Worm (Caenorhabditis elegans): ENCODE measurements around the gene Y42H9AR.4.

Gene Y42H9AR.4

DNA sequence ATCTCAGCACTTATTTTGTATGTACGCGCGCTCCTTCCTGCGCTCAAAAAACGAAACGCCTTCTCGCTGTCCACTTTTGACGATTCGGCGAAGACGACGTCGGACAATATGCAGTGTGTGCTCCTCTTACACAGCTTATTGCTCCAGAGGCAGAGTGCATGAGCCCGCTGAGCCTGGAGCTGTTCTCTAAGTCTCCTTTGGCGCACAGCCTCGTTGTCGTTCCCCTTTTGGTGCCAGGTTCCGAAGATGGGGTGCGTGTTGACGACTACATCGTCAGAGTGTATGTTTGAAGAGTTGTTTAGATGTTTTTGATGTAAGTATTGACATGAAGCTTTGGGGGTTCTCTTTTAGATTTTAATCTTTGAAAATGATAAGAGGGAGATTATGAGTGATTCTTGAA lies 41.7 kb downstream of the Y42H9AR.4 start:
- TF ChIP-seq lin-39 (tag; optimal IDR thresholded peaks at IDR 0.05) = peak; percentile 79
- peak; percentile 46 for TF ChIP-seq elt-1 (tag; optimal IDR thresholded peaks at IDR 0.05)
- TF ChIP-seq nfya-1 (tag; optimal IDR thresholded peaks at IDR 0.05; ENCODE audit: insufficient read depth) = peak; percentile 19
- TF ChIP-seq fos-1 (tag; optimal IDR thresholded peaks at IDR 0.05) = no peak
- peak; percentile 27 for TF ChIP-seq unc-62 (GFP tag; optimal IDR thresholded peaks at IDR 0.05)

DNA sequence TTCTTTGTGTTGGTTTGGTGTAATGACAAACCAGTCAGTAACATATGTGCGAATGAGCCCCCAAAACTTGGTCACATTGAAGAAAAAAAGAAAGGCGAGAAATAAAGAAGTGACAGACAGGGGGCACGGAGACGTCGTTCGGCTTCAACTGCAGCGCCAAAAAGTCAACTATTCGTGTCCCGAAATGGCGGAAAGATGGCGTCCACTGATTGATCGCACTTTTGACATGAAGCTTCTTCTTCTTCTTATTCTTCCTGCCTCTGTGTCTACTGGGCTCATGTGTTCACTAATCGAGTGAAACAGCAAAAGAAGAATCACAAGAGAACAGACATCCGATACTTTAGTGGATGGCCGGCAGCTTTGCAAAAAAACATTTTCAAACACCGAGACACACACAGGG lies 42.9 kb downstream of the Y42H9AR.4 start:
- peak; percentile 91 for TF ChIP-seq elt-1 (tag; optimal IDR thresholded peaks at IDR 0.05)
- no peak for TF ChIP-seq nhr-23 (tag; optimal IDR thresholded peaks at IDR 0.05)
- TF ChIP-seq pqm-1 (tag; optimal IDR thresholded peaks at IDR 0.05) = no peak
- no peak for TF ChIP-seq egl-27 (tag; optimal IDR thresholded peaks at IDR 0.05)
- TF ChIP-seq nhr-12 (tag; optimal IDR thresholded peaks at IDR 0.05) = no peak
- no peak for TF ChIP-seq skn-1 (tag; optimal IDR thresholded peaks at IDR 0.05)
- TF ChIP-seq mml-1 (tag; optimal IDR thresholded peaks at IDR 0.05) = no peak
- TF ChIP-seq nhr-76 (tag; optimal IDR thresholded peaks at IDR 0.05) = no peak
- no peak for TF ChIP-seq lsy-12 (tag; optimal IDR thresholded peaks at IDR 0.05)
- no peak for TF ChIP-seq ceh-9 (tag; optimal IDR thresholded peaks at IDR 0.05)
- no peak for TF ChIP-seq daf-12 (tag; optimal IDR thresholded peaks at IDR 0.05)
- peak; percentile 84 for TF ChIP-seq lin-39 (tag; optimal IDR thresholded peaks at IDR 0.05)
- TF ChIP-seq ZK546.5 (tag; optimal IDR thresholded peaks at IDR 0.05) = no peak
- no peak for TF ChIP-seq ceh-28 (tag; optimal IDR thresholded peaks at IDR 0.05)
- no peak for TF ChIP-seq unc-39 (tag; optimal IDR thresholded peaks at IDR 0.05)
- TF ChIP-seq nfya-1 (tag; optimal IDR thresholded peaks at IDR 0.05; ENCODE audit: insufficient read depth) = peak; percentile 47
- TF ChIP-seq R02D3.7 (tag; optimal IDR thresholded peaks at IDR 0.05) = no peak
- no peak for TF ChIP-seq aly-2 (tag; optimal IDR thresholded peaks at IDR 0.05)
- TF ChIP-seq lin-15B (tag; optimal IDR thresholded peaks at IDR 0.05) = no peak
- no peak for TF ChIP-seq eor-1 (tag; optimal IDR thresholded peaks at IDR 0.05)
- no peak for TF ChIP-seq tbx-2 (tag; optimal IDR thresholded peaks at IDR 0.05)
- no peak for TF ChIP-seq nhr-11 (tag; optimal IDR thresholded peaks at IDR 0.05)
- no peak for TF ChIP-seq elt-3 (tag; optimal IDR thresholded peaks at IDR 0.05)
- no peak for TF ChIP-seq ceh-82 (tag; optimal IDR thresholded peaks at IDR 0.05)
- TF ChIP-seq nhr-25 (tag; optimal IDR thresholded peaks at IDR 0.05) = no peak
- peak; percentile 6 for TF ChIP-seq hmg-11 (tag; optimal IDR thresholded peaks at IDR 0.05)
- TF ChIP-seq sea-2 (GFP tag; optimal IDR thresholded peaks at IDR 0.05) = no peak
- TF ChIP-seq zag-1 (tag; optimal IDR thresholded peaks at IDR 0.05) = no peak
- TF ChIP-seq unc-62 (GFP tag; optimal IDR thresholded peaks at IDR 0.05) = peak; percentile 82

DNA sequence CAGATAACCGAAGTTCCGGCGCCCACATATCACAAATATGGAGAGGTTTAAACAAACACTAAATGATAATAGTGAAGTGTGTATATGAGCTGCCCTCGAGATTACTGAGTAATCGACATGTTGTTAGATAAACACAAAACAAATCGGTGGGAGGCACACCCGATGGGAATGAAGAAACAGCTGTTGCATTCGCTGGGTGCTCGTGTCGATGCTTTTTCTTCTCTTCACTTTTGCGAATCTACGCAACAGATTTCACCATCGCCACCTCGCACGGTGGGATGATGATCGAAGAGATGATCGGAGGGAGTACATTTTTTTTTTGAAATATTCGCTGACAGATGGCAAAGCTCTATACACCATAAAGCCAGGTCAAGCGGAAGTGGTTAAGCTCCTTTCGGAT lies 43.7 kb downstream of the Y42H9AR.4 start:
- TF ChIP-seq nhr-23 (tag; optimal IDR thresholded peaks at IDR 0.05) (no peak), lsy-12 (tag; optimal IDR thresholded peaks at IDR 0.05) (no peak), nhr-12 (tag; optimal IDR thresholded peaks at IDR 0.05) (no peak), tbx-2 (tag; optimal IDR thresholded peaks at IDR 0.05) (no peak), nhr-76 (tag; optimal IDR thresholded peaks at IDR 0.05) (no peak), mdl-1 (tag; optimal IDR thresholded peaks at IDR 0.05) (no peak), zag-1 (tag; optimal IDR thresholded peaks at IDR 0.05) (no peak), elt-2 (tag; optimal IDR thresholded peaks at IDR 0.05) (no peak), hmg-11 (tag; optimal IDR thresholded peaks at IDR 0.05) (no peak), ztf-11 (tag; optimal IDR thresholded peaks at IDR 0.05) (no peak), fkh-10 (GFP tag; optimal IDR thresholded peaks at IDR 0.05) (no peak), pha-4 (tag; optimal IDR thresholded peaks at IDR 0.05) (no peak), eor-1 (tag; optimal IDR thresholded peaks at IDR 0.05) (no peak), lin-39 (tag; optimal IDR thresholded peaks at IDR 0.05) (no peak), skn-1 (tag; optimal IDR thresholded peaks at IDR 0.05) (no peak), nhr-237 (tag; optimal IDR thresholded peaks at IDR 0.05) (no peak), jun-1 (tag; optimal IDR thresholded peaks at IDR 0.05) (no peak)

DNA sequence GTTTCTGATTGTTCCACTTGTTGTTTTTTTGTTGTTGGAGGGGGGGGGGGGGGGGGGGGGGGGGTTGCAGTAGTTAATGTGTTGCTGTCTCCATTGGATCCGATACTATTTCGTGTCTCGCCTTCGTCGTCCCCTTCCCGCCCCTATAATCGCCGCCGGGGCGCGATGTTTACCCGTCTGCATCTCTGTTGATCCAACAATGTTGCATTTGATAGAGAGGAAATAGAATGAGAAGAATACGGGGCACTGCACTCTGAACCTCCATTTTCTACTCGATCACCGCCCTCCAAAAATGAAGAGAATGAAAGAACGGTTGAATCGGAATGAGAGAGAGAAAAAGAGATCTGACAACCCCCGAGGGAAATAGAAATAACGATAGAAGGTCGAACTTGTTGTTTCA lies 44.3 kb downstream of the Y42H9AR.4 start:
- TF ChIP-seq unc-39 (tag; optimal IDR thresholded peaks at IDR 0.05) (no peak), nhr-67 (tag; optimal IDR thresholded peaks at IDR 0.05) (no peak), nhr-23 (tag; optimal IDR thresholded peaks at IDR 0.05) (peak; percentile 64), nhr-11 (tag; optimal IDR thresholded peaks at IDR 0.05) (no peak), nhr-43 (tag; optimal IDR thresholded peaks at IDR 0.05; ENCODE audit: poor library complexity, severe bottlenecking) (peak; percentile 24), nhr-25 (tag; optimal IDR thresholded peaks at IDR 0.05) (peak; percentile 59), lin-39 (tag; optimal IDR thresholded peaks at IDR 0.05) (peak; percentile 27), nfya-1 (tag; optimal IDR thresholded peaks at IDR 0.05; ENCODE audit: insufficient read depth) (peak; percentile 22), pha-4 (tag; optimal IDR thresholded peaks at IDR 0.05) (peak; percentile 10)

All from whole organism, L3 larva.